Worm (Caenorhabditis elegans) whole organism, mixed stage, embryonic: Measurements from ENCODE around the gene sqv-4.

ENCODE experiments used
- blmp-1 ChIP-seq: fragments of 150-350 bp; optimal IDR thresholded peaks from 2 replicates; lab custom pipeline; 2014; ENCODE audit warnings: missing biosample characterization, missing genetic modification characterization
- nhr-237 ChIP-seq: fragments of 150-350 bp; optimal IDR thresholded peaks from 2 replicates; lab custom pipeline; 2014; ENCODE audit warnings: missing biosample characterization, missing genetic modification characterization
- nhr-76 ChIP-seq: sonication (generic microtip); optimal IDR thresholded peaks from 2 replicates; lab custom pipeline; 2017; ENCODE audit warnings: missing biosample characterization, missing genetic modification characterization
- snpc-4 ChIP-seq: fragments of 150-350 bp; optimal IDR thresholded peaks from 2 replicates; lab custom pipeline; 2014; ENCODE audit warnings: missing biosample characterization, missing genetic modification characterization
- unc-39 ChIP-seq: fragments of 150-350 bp; optimal IDR thresholded peaks from 2 replicates; lab custom pipeline; 2014; ENCODE audit warnings: missing biosample characterization, missing genetic modification characterization
- unc-62 ChIP-seq: fragments of 150-350 bp; optimal IDR thresholded peaks from 2 replicates; lab custom pipeline; 2014; ENCODE audit warnings: missing biosample characterization, missing genetic modification reagents, missing genetic modification characterization

ce11 chrV:10640977-10641376 is 20.3 kb downstream of the sqv-4 start:
- TF ChIP-seq snpc-4 (tag; lab: Kevin White, UChicago): no peak
- TF ChIP-seq nhr-76 (tag; lab: Kevin White, UChicago): no peak
- TF ChIP-seq unc-62 (GFP tag; lab: Kevin White, UChicago): no peak
- no peak for TF ChIP-seq blmp-1 (tag; lab: Kevin White, UChicago)
- no peak for TF ChIP-seq unc-39 (tag; lab: Kevin White, UChicago)
- no peak for TF ChIP-seq nhr-237 (tag; lab: Kevin White, UChicago)
